Worm (Caenorhabditis elegans) whole organism, mixed stage, embryonic: Measurements from ENCODE around the gene nac-2.

Experiments used
- ceh-83 ChIP-seq: fragments of 200-800 bp; sonication (Bioruptor generic); optimal IDR thresholded peaks from 2 replicates; lab custom pipeline; 2018; ENCODE audit warnings: mild to moderate bottlenecking, missing genetic modification characterization, missing compliant biosample characterization
- ces-1 ChIP-seq: fragments of 150-350 bp; optimal IDR thresholded peaks from 2 replicates; lab custom pipeline; 2014; ENCODE audit warnings: missing biosample characterization, missing genetic modification reagents, missing genetic modification characterization
- elt-3 ChIP-seq: fragments of 150-350 bp; optimal IDR thresholded peaks from 2 replicates; lab custom pipeline; 2014; ENCODE audit warnings: missing biosample characterization, missing genetic modification characterization
- lin-13 ChIP-seq: fragments of 150-350 bp; optimal IDR thresholded peaks from 2 replicates; lab custom pipeline; 2014; ENCODE audit warnings: missing biosample characterization, missing genetic modification characterization
- lsy-2 ChIP-seq: fragments of 150-350 bp; optimal IDR thresholded peaks from 2 replicates; lab custom pipeline; 2014; ENCODE audit warnings: missing biosample characterization, missing genetic modification characterization
- mep-1 ChIP-seq: fragments of 150-350 bp; optimal IDR thresholded peaks from 2 replicates; lab custom pipeline; 2017; ENCODE audit warnings: missing biosample characterization, missing genetic modification reagents, missing genetic modification characterization, inconsistent platforms
- nhr-12 ChIP-seq: fragments of 150-350 bp; optimal IDR thresholded peaks from 2 replicates; lab custom pipeline; 2014; ENCODE audit warnings: missing biosample characterization, missing genetic modification characterization
- nhr-28 ChIP-seq: fragments of 150-350 bp; optimal IDR thresholded peaks from 2 replicates; lab custom pipeline; 2014; ENCODE audit warnings: missing biosample characterization, missing genetic modification characterization
- nhr-76 ChIP-seq: sonication (generic microtip); optimal IDR thresholded peaks from 2 replicates; lab custom pipeline; 2017; ENCODE audit warnings: missing biosample characterization, missing genetic modification characterization
- snpc-4 ChIP-seq: fragments of 150-350 bp; optimal IDR thresholded peaks from 2 replicates; lab custom pipeline; 2014; ENCODE audit warnings: missing biosample characterization, missing genetic modification characterization
- sptf-1 ChIP-seq: sonication (generic microtip); optimal IDR thresholded peaks from 2 replicates; lab custom pipeline; 2017; ENCODE audit warnings: mild to moderate bottlenecking, missing genetic modification characterization, moderate library complexity, missing compliant biosample characterization
- tbx-8 ChIP-seq: fragments of 200-800 bp; sonication (Bioruptor generic); optimal IDR thresholded peaks from 2 replicates; lab custom pipeline; 2018; ENCODE audit warnings: mild to moderate bottlenecking, missing genetic modification characterization, moderate library complexity, missing compliant biosample characterization
- unc-39 ChIP-seq: fragments of 150-350 bp; optimal IDR thresholded peaks from 2 replicates; lab custom pipeline; 2014; ENCODE audit warnings: missing biosample characterization, missing genetic modification characterization
- ztf-11 ChIP-seq: fragments of 150-350 bp; optimal IDR thresholded peaks from 2 replicates; lab custom pipeline; 2014; ENCODE audit warnings: missing biosample characterization, missing genetic modification characterization

DNA sequence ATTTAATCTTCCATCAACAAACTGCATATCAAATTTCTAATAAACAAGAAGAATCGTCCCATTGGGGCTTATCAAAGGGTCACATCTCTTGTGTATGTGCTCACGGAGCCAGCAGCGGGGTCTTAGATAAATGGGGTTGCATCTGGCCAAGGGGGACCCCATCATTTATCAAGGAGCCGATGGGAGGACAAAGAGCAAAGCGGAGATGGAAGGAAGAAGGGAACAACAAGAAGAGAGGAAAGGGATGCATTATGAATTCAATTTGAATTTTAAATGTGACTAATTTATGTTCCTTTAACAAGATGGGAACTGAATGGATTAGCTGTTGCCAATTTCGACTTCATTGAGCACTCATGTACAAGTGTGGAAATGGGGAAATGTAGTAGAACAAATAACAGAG is 41.2 kb upstream of the nac-2 start:
- peak; percentile 98 for TF ChIP-seq ces-1 (GFP tag; lab: Kevin White, UChicago)
- no peak for TF ChIP-seq unc-39 (tag; lab: Kevin White, UChicago)
- no peak for TF ChIP-seq nhr-28 (tag; lab: Kevin White, UChicago)
- TF ChIP-seq lsy-2 (tag; lab: Kevin White, UChicago) = no peak
- TF ChIP-seq snpc-4 (tag; lab: Kevin White, UChicago) = no peak
- TF ChIP-seq elt-3 (tag; lab: Kevin White, UChicago) = no peak
- no peak for TF ChIP-seq ceh-83
- TF ChIP-seq nhr-12 (tag; lab: Kevin White, UChicago) = no peak
- TF ChIP-seq nhr-76 (tag; lab: Kevin White, UChicago) = no peak
- TF ChIP-seq lin-13 (tag; lab: Kevin White, UChicago) = no peak
- TF ChIP-seq sptf-1 = no peak
- no peak for TF ChIP-seq mep-1
- TF ChIP-seq tbx-8 = no peak
- no peak for TF ChIP-seq ztf-11 (tag; lab: Kevin White, UChicago)
